Worm (Caenorhabditis elegans) whole organism, L3 larva: ENCODE data around the gene rps-3.

Source experiments
- R02D3.7 ChIP-seq: fragments of 150-350 bp; optimal IDR thresholded peaks from 2 replicates; lab custom pipeline; 2014; ENCODE audit warnings: missing biosample characterization, missing genetic modification characterization
- ceh-9 ChIP-seq: sonication (generic microtip); optimal IDR thresholded peaks from 2 replicates; lab custom pipeline; 2018; ENCODE audit warnings: missing biosample characterization, missing genetic modification characterization
- fkh-10 ChIP-seq: sonication (generic microtip); optimal IDR thresholded peaks from 2 replicates; lab custom pipeline; 2017; ENCODE audit warnings: missing biosample characterization, missing genetic modification reagents, missing genetic modification characterization
- nhr-11 ChIP-seq: fragments of 150-350 bp; optimal IDR thresholded peaks from 2 replicates; lab custom pipeline; 2014; ENCODE audit warnings: missing biosample characterization, missing genetic modification characterization
- nhr-12 ChIP-seq: fragments of 150-350 bp; optimal IDR thresholded peaks from 2 replicates; lab custom pipeline; 2014; ENCODE audit warnings: missing biosample characterization, missing genetic modification characterization
- nhr-237 ChIP-seq: fragments of 150-350 bp; optimal IDR thresholded peaks from 2 replicates; lab custom pipeline; 2014; ENCODE audit warnings: missing biosample characterization, missing genetic modification characterization
- nhr-25 ChIP-seq: sonication (generic microtip); optimal IDR thresholded peaks from 2 replicates; lab custom pipeline; 2017; ENCODE audit warnings: missing biosample characterization, missing genetic modification characterization
- pqm-1 ChIP-seq: fragments of 150-350 bp; optimal IDR thresholded peaks from 2 replicates; lab custom pipeline; 2017; ENCODE audit warnings: missing biosample characterization, missing genetic modification characterization, inconsistent platforms
- skn-1 ChIP-seq: fragments of 150-350 bp; optimal IDR thresholded peaks from 2 replicates; lab custom pipeline; 2014; ENCODE audit warnings: missing biosample characterization, missing genetic modification characterization
- snpc-4 ChIP-seq: fragments of 150-350 bp; optimal IDR thresholded peaks from 2 replicates; lab custom pipeline; 2014; ENCODE audit warnings: missing biosample characterization, missing genetic modification characterization
- unc-39 ChIP-seq: sonication (generic microtip); optimal IDR thresholded peaks from 4 replicates; lab custom pipeline; 2017; ENCODE audit warnings: missing biosample characterization, missing genetic modification characterization

- TF ChIP-seq R02D3.7: no peak
- no peak for TF ChIP-seq nhr-25 (tag; lab: Kevin White, UChicago)
- no peak for TF ChIP-seq nhr-11 (tag; lab: Kevin White, UChicago)
- TF ChIP-seq skn-1 (tag; lab: Kevin White, UChicago): no peak
- TF ChIP-seq ceh-9: no peak
- TF ChIP-seq nhr-237 (tag; lab: Kevin White, UChicago): no peak
- no peak for TF ChIP-seq pqm-1 (tag; lab: Kevin White, UChicago)
- no peak for TF ChIP-seq fkh-10
- TF ChIP-seq unc-39 (tag; lab: Kevin White, UChicago): no peak
- TF ChIP-seq snpc-4 (tag; lab: Kevin White, UChicago): no peak
- TF ChIP-seq nhr-12 (tag; lab: Kevin White, UChicago): no peak
Measured at ce11 chrIII:6194480-6194879, 12.1 kb upstream of the rps-3 start, which contains the start of gene ugt-66.
